Fruit fly (Drosophila melanogaster) whole organism, adult: ENCODE results near the gene CG32686.

Experiments used
- CG1620 ChIP-seq: fragments of 200-800 bp; sonication (Bioruptor generic); optimal IDR thresholded peaks from 2 replicates; lab custom pipeline; 2016; ENCODE audit warnings: missing biosample characterization, missing genetic modification characterization
- Crg-1 ChIP-seq: fragments of 200-800 bp; sonication (Bioruptor generic); optimal IDR thresholded peaks from 2 replicates; lab custom pipeline; 2016; ENCODE audit warnings: missing biosample characterization, missing genetic modification characterization

DNA sequence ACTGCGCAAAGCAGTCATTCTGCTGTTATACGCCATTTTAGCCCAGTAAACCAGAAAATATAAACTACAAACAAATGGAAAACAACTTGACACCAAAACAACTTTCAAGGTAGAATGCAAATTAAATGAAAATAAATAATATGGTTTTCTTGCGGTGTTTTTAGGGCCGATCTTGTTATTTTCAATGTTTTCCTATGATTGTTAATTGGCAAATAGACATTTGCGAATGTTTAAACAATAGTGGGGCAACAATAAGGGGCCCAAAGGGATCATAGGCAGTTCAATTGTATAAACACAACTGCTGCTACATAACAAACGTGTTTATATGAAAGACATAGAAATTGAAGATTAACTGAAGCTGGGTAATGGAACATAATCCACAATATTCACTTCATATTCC, 21.7 kb upstream of the CG32686 start:
- no peak for TF ChIP-seq CG1620 (GFP tag; lab: Kevin White, UChicago)
- no peak for TF ChIP-seq Crg-1 (GFP tag; lab: Kevin White, UChicago)
